Fruit fly (Drosophila melanogaster): Measurements from ENCODE around the gene CG15522.

Gene CG15522

dm6 chr3R:29933007-29933464, 6.0 kb downstream of the CG15522 start, which contains the start of the genes Cog7, CG42557 and CG42558:
Gene Cog7 (minus strand): TSS chr3R:29933057.
Gene CG42557 (plus strand): TSS chr3R:29933287.
Gene CG42558 (plus strand): TSS chr3R:29933287.
- TF ChIP-seq CG8478 (optimal IDR thresholded peaks at IDR 0.05) (no peak), CTCF (optimal IDR thresholded peaks at IDR 0.05) (no peak)

dm6 chr3R:29935756-29936155, 8.7 kb downstream of the CG15522 start, which contains the start of the genes eIF2Balpha and Vps13B:
Gene eIF2Balpha (minus strand): TSS chr3R:29935888.
Gene Vps13B (plus strand): TSS chr3R:29935978.
- no peak for TF ChIP-seq CTCF (optimal IDR thresholded peaks at IDR 0.05)
- no peak for TF ChIP-seq CG8478 (optimal IDR thresholded peaks at IDR 0.05)

dm6 chr3R:29959329-29959728, 32.3 kb downstream of the CG15522 start:
- TF ChIP-seq CTCF (optimal IDR thresholded peaks at IDR 0.05) (no peak), CG8478 (optimal IDR thresholded peaks at IDR 0.05) (no peak)

- TF ChIP-seq CTCF (optimal IDR thresholded peaks at IDR 0.05) (no peak), CG8478 (optimal IDR thresholded peaks at IDR 0.05) (no peak)
These were observed 36.0 kb downstream of the CG15522 start for dm6 chr3R:29963102-29963501.

DNA sequence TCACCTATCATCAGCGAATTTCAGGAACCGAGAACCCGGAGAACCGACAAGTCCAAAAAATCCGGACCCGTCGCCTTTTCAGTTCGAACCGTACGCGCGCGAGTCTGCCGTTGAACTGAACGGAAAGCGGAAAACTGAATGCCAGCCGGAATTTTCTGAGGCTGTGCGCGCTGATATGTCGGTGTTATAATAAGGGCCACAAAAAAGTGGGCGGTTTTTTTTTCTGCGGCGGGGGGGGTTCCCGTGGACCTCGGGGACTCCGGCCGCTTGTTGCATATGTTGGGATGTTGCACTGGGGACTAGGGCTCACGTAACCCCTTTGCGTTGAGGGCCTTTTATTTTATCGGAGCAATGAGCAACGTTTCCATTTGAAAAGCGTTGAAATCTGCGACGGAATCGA, 42.3 kb downstream of the CG15522 start, which contains the start of gene TkR99D:
Gene TkR99D, minus strand, starts transcription at position 101 of the 400 bp plus-strand sequence.
- no peak for TF ChIP-seq CG8478 (optimal IDR thresholded peaks at IDR 0.05)
- no peak for TF ChIP-seq CTCF (optimal IDR thresholded peaks at IDR 0.05)

Measured in S2 (cell line).